Worm (Caenorhabditis elegans) whole organism, L4 larva: ENCODE results near the gene cyp-33C3.

ENCODE experiments used
- F37D6.2 ChIP-seq: sonication (generic microtip); optimal IDR thresholded peaks from 2 replicates; lab custom pipeline; 2016; ENCODE audit warnings: mild to moderate bottlenecking, missing genetic modification characterization, missing compliant biosample characterization
- F44E2.7 ChIP-seq: fragments of 200-800 bp; sonication (Bioruptor generic); IDR thresholded peaks from 2 replicates; pipeline ENCODE4 v2.1.2; 2022; ENCODE audit warnings: missing genetic modification characterization, missing compliant biosample characterization
- ZK546.5 ChIP-seq, 2 experiments: sonication (generic microtip); optimal IDR thresholded peaks; 2 replicates each; lab custom pipeline; 2017; ENCODE audit warnings: missing biosample characterization in 2 of 2, missing genetic modification characterization in 2 of 2
- aha-1 ChIP-seq: fragments of 150-350 bp; peaks from one replicate; lab custom pipeline; 2014; ENCODE audit warnings: missing biosample characterization, missing genetic modification characterization
- arid-1 ChIP-seq: fragments of 200-800 bp; sonication (Bioruptor generic); conservative IDR thresholded peaks from 2 replicates; pipeline ENCODE4 v1.3.6; 2022; ENCODE audit warnings: missing genetic modification reagents, missing genetic modification characterization, missing compliant biosample characterization
- ceh-20 ChIP-seq: fragments of 200-800 bp; sonication (Bioruptor generic); IDR thresholded peaks from 2 replicates; pipeline ENCODE4 v1.3.6; 2022; ENCODE audit warnings: missing genetic modification reagents, missing genetic modification characterization, missing compliant biosample characterization
- ceh-82 ChIP-seq: sonication (generic microtip); optimal IDR thresholded peaks from 2 replicates; lab custom pipeline; 2017; ENCODE audit warnings: missing biosample characterization, missing genetic modification characterization
- ctbp-1 ChIP-seq: fragments of 200-800 bp; sonication (Bioruptor generic); IDR thresholded peaks from 2 replicates; pipeline ENCODE4 v1.3.6; 2022; ENCODE audit warnings: missing genetic modification reagents, missing genetic modification characterization, missing compliant biosample characterization
- daf-16 ChIP-seq, 3 experiments: sonication (generic microtip); optimal IDR thresholded peaks; 2 replicates each; lab custom pipeline; 2016 to 2017; ENCODE audit warnings: missing genetic modification characterization in 3 of 3, missing genetic modification reagents in 3 of 3, mild to moderate bottlenecking in 2 of 3, missing compliant biosample characterization in 2 of 3, missing biosample characterization in 1 of 3, moderate library complexity in 1 of 3
- daf-8 ChIP-seq: fragments of 200-800 bp; sonication (Bioruptor generic); IDR thresholded peaks from 2 replicates; pipeline ENCODE4 v1.3.6; 2022; ENCODE audit warnings: missing genetic modification characterization, missing compliant biosample characterization
- dmd-6 ChIP-seq: fragments of 200-800 bp; sonication (Bioruptor generic); IDR thresholded peaks from 2 replicates; pipeline ENCODE4 v1.3.6; 2022; ENCODE audit warnings: missing genetic modification reagents, missing genetic modification characterization, missing compliant biosample characterization
- dmd-8 ChIP-seq: fragments of 200-800 bp; sonication (Bioruptor generic); IDR thresholded peaks from 2 replicates; pipeline ENCODE4 v1.3.6; 2022; ENCODE audit warnings: missing genetic modification characterization, missing compliant biosample characterization
- dpl-1 ChIP-seq: fragments of 150-350 bp; optimal IDR thresholded peaks from 2 replicates; lab custom pipeline; 2014; ENCODE audit warnings: missing biosample characterization, missing genetic modification reagents, missing genetic modification characterization
- duxl-1 ChIP-seq: sonication (generic microtip); optimal IDR thresholded peaks from 2 replicates; lab custom pipeline; 2016; ENCODE audit warnings: mild to moderate bottlenecking, missing genetic modification characterization, moderate library complexity, missing compliant biosample characterization; ENCODE audit not compliant: poor library complexity
- dve-1 ChIP-seq: sonication (generic microtip); optimal IDR thresholded peaks from 2 replicates; lab custom pipeline; 2017; ENCODE audit warnings: antibody characterized with exemption, mild to moderate bottlenecking, missing genetic modification characterization, missing compliant biosample characterization; ENCODE audit not compliant: insufficient read depth
- fkh-10 ChIP-seq: fragments of 150-350 bp; optimal IDR thresholded peaks from 2 replicates; lab custom pipeline; 2014; ENCODE audit warnings: missing biosample characterization, missing genetic modification reagents, missing genetic modification characterization
- hif-1 ChIP-seq, 2 experiments: sonication (generic microtip); optimal IDR thresholded peaks; 2 replicates each; lab custom pipeline; 2016 to 2017; ENCODE audit warnings: missing compliant biosample characterization in 2 of 2, missing genetic modification characterization in 2 of 2, missing genetic modification reagents in 2 of 2, missing genotype in 2 of 2, mild to moderate bottlenecking in 1 of 2
- hlh-11 ChIP-seq: fragments of 200-800 bp; sonication (Bioruptor generic); optimal IDR thresholded peaks from 2 replicates; lab custom pipeline; 2018; ENCODE audit warnings: mild to moderate bottlenecking, missing genetic modification characterization, missing compliant biosample characterization
- hlh-30 ChIP-seq: sonication (generic microtip); optimal IDR thresholded peaks from 2 replicates; lab custom pipeline; 2017; ENCODE audit warnings: antibody characterized with exemption, mild to moderate bottlenecking, missing genetic modification characterization, missing compliant biosample characterization; ENCODE audit not compliant: insufficient read depth
- hmg-1.1 ChIP-seq: fragments of 200-800 bp; sonication (Bioruptor generic); IDR thresholded peaks from 2 replicates; pipeline ENCODE4 v1.3.6; 2022; ENCODE audit warnings: missing genetic modification reagents, missing genetic modification characterization, missing compliant biosample characterization
- lin-1 ChIP-seq: fragments of 200-800 bp; sonication (Bioruptor generic); IDR thresholded peaks from 2 replicates; pipeline ENCODE4 v1.3.6; 2022; ENCODE audit warnings: missing genetic modification reagents, missing genetic modification characterization, missing compliant biosample characterization
- madf-5 ChIP-seq, 2 experiments: fragments of 200-800 bp; sonication (Bioruptor generic); IDR thresholded peaks; 2 replicates each; pipeline ENCODE4 v1.3.6; 2022; ENCODE audit warnings: missing compliant biosample characterization in 2 of 2, missing genetic modification characterization in 2 of 2
- mdl-1 ChIP-seq, 2 experiments: fragments of 150-350 bp in 1 of 2; sonication (generic microtip) in 1 of 2; optimal IDR thresholded peaks; 2 replicates each; lab custom pipeline; 2014 to 2017; ENCODE audit warnings: missing biosample characterization in 2 of 2, missing genetic modification characterization in 2 of 2
- mep-1 ChIP-seq: fragments of 150-350 bp; sonication (generic microtip); optimal IDR thresholded peaks from 3 replicates; lab custom pipeline; 2014; ENCODE audit warnings: missing biosample characterization, missing genetic modification characterization
- mes-2 ChIP-seq: sonication (generic microtip); optimal IDR thresholded peaks from 2 replicates; lab custom pipeline; 2016; ENCODE audit warnings: missing genotype, mild to moderate bottlenecking, missing genetic modification characterization, missing compliant biosample characterization; ENCODE audit not compliant: poor library complexity, severe bottlenecking
- mxl-3 ChIP-seq: fragments of 200-800 bp; sonication (Bioruptor generic); optimal IDR thresholded peaks from 2 replicates; lab custom pipeline; 2018; ENCODE audit warnings: mild to moderate bottlenecking, missing genetic modification characterization, missing compliant biosample characterization
- nhr-102 ChIP-seq: sonication (generic microtip); optimal IDR thresholded peaks from 2 replicates; lab custom pipeline; 2016; ENCODE audit warnings: mild to moderate bottlenecking, missing genetic modification characterization, moderate library complexity, missing compliant biosample characterization
- nhr-25 ChIP-seq: sonication (generic microtip); optimal IDR thresholded peaks from 2 replicates; lab custom pipeline; 2017; ENCODE audit warnings: missing genetic modification characterization, mild to moderate bottlenecking, missing compliant biosample characterization, antibody characterized with exemption, moderate library complexity, borderline replicate concordance; ENCODE audit not compliant: insufficient read depth
- nhr-28 ChIP-seq: fragments of 150-350 bp; optimal IDR thresholded peaks from 2 replicates; lab custom pipeline; 2014; ENCODE audit warnings: missing biosample characterization, missing genetic modification characterization
- nhr-48 ChIP-seq: sonication (generic microtip); optimal IDR thresholded peaks from 2 replicates; lab custom pipeline; 2016; ENCODE audit warnings: mild to moderate bottlenecking, missing genetic modification characterization, missing compliant biosample characterization
- nhr-6 ChIP-seq: fragments of 150-350 bp; optimal IDR thresholded peaks from 2 replicates; lab custom pipeline; 2014; ENCODE audit warnings: missing biosample characterization, missing genetic modification characterization
- nhr-77 ChIP-seq: fragments of 150-350 bp; optimal IDR thresholded peaks from 2 replicates; lab custom pipeline; 2014; ENCODE audit warnings: missing biosample characterization, missing genetic modification characterization
- pqm-1 ChIP-seq: sonication (generic microtip); optimal IDR thresholded peaks from 2 replicates; lab custom pipeline; 2017; ENCODE audit warnings: missing biosample characterization, missing genetic modification characterization
- sdz-12 ChIP-seq: fragments of 200-800 bp; sonication (Bioruptor generic); optimal IDR thresholded peaks from 2 replicates; lab custom pipeline; 2018; ENCODE audit warnings: mild to moderate bottlenecking, missing genetic modification characterization, missing compliant biosample characterization
- tra-1 ChIP-seq: fragments of 200-800 bp; sonication (Bioruptor generic); IDR thresholded peaks from 2 replicates; pipeline ENCODE4 v1.3.6; 2022; ENCODE audit warnings: missing genetic modification reagents, missing genetic modification characterization, missing compliant biosample characterization
- unc-62 ChIP-seq, 3 experiments: fragments of 150-350 bp in 1 of 3; sonication (generic microtip); optimal IDR thresholded peaks in 2 of 3; peaks in 1 of 3; 1 replicate in 1 of 3; 2 replicates in 2 of 3; lab custom pipeline; 2014 to 2017; ENCODE audit warnings: missing biosample characterization in 3 of 3, missing genetic modification characterization in 3 of 3, missing genetic modification reagents in 3 of 3, missing genotype in 1 of 3
- zfp-3 ChIP-seq: fragments of 200-800 bp; sonication (Bioruptor generic); conservative IDR thresholded peaks from 2 replicates; pipeline ENCODE4 v1.3.6; 2022; ENCODE audit warnings: missing genetic modification reagents, missing genetic modification characterization, missing compliant biosample characterization
- ztf-11 ChIP-seq: fragments of 150-350 bp; optimal IDR thresholded peaks from 2 replicates; lab custom pipeline; 2014; ENCODE audit warnings: missing biosample characterization, missing genetic modification characterization
- ztf-7 ChIP-seq: fragments of 150-350 bp; optimal IDR thresholded peaks from 2 replicates; lab custom pipeline; 2014; ENCODE audit warnings: missing biosample characterization, missing genetic modification characterization

Gene cyp-33C3

ce11 chrV:2250126-2250590 lies 7.6 kb downstream of the cyp-33C3 start, which contains the start of gene cyp-33C7:
Gene cyp-33C7, plus strand, starts transcription at chrV:2250540.
- TF ChIP-seq dmd-6 (GFP tag; lab: Robert Waterston, UW) = peak; percentile 85
- no peak for TF ChIP-seq ctbp-1 (GFP tag; lab: Robert Waterston, UW)
- TF ChIP-seq nhr-102 (tag; lab: Kevin White, UChicago) = peak; percentile 82
- TF ChIP-seq mes-2 (tag; lab: Kevin White, UChicago) = peak; percentile 44
- TF ChIP-seq F44E2.7 (GFP tag; lab: Robert Waterston, UW) = no peak
- TF ChIP-seq ceh-20 = no peak
- TF ChIP-seq hmg-1.1 (GFP tag; lab: Robert Waterston, UW) = no peak
- TF ChIP-seq dpl-1 = peak; percentile 15
- TF ChIP-seq daf-8 (GFP tag; lab: Robert Waterston, UW) = no peak
- peak in 1 of 2 experiments; percentile 43 for TF ChIP-seq daf-16 (GFP tag; optimal IDR thresholded peaks at IDR 0.05; lab: Kevin White, UChicago)
- peak; percentile 98 for TF ChIP-seq daf-16 (tag; optimal IDR thresholded peaks at IDR 0.05; lab: Kevin White, UChicago)
- no peak for TF ChIP-seq sdz-12
- peak in 1 of 2 experiments; percentile 1 for TF ChIP-seq hif-1 (tag; optimal IDR thresholded peaks at IDR 0.05; lab: Kevin White, UChicago)
- TF ChIP-seq unc-62 (GFP tag; optimal IDR thresholded peaks at IDR 0.05 in 1 of 2; lab: Kevin White, UChicago) = peak in 1 of 2 experiments; percentile 48
- no peak for TF ChIP-seq unc-62 (tag; optimal IDR thresholded peaks at IDR 0.05; lab: Kevin White, UChicago)
- TF ChIP-seq mdl-1 (tag; optimal IDR thresholded peaks at IDR 0.05; lab: Kevin White, UChicago) = peak in 1 of 2 experiments; percentile 68
- peak; percentile 64 for TF ChIP-seq mep-1 (tag; lab: Kevin White, UChicago)
- no peak for TF ChIP-seq ztf-11 (tag; lab: Kevin White, UChicago)
- TF ChIP-seq nhr-6 (tag; lab: Kevin White, UChicago) = peak; percentile 27
- TF ChIP-seq lin-1 = 0 out of 2 replicates have a peak, but pooled peaks have one; percentile 36
- no peak for TF ChIP-seq nhr-25 (tag; lab: Kevin White, UChicago)
- peak; percentile 65 for TF ChIP-seq pqm-1
- no peak for TF ChIP-seq madf-5 (GFP tag; IDR thresholded peaks at IDR 0.05; lab: Robert Waterston, UW)
- no peak for TF ChIP-seq zfp-3 (GFP tag; lab: Robert Waterston, UW)
- TF ChIP-seq nhr-48 = peak; percentile 29
- no peak for TF ChIP-seq dmd-8 (GFP tag; lab: Robert Waterston, UW)
- TF ChIP-seq hlh-30 (tag; lab: Kevin White, UChicago) = peak; percentile 90
- peak; percentile 9 for TF ChIP-seq ztf-7 (tag; lab: Kevin White, UChicago)
- TF ChIP-seq tra-1 (GFP tag; lab: Robert Waterston, UW) = 0 out of 2 replicates have a peak, but pooled peaks have one; percentile 39
- TF ChIP-seq aha-1 (tag; lab: Kevin White, UChicago) = peak; percentile 45
- TF ChIP-seq nhr-77 (tag; lab: Kevin White, UChicago) = peak; percentile 89
- peak; percentile 87 for TF ChIP-seq dve-1 (tag; lab: Kevin White, UChicago)
- peak; percentile 98 for TF ChIP-seq nhr-28 (tag; lab: Kevin White, UChicago)
- TF ChIP-seq hlh-11 (tag; lab: Kevin White, UChicago) = peak; percentile 85

ce11 chrV:2251774-2252173 lies 9.2 kb downstream of the cyp-33C3 start:
- TF ChIP-seq dve-1 (tag; lab: Kevin White, UChicago) (peak; percentile 8), pqm-1 (peak; percentile 7), arid-1 (GFP tag; lab: Robert Waterston, UW) (no peak), hlh-11 (tag; lab: Kevin White, UChicago) (no peak), fkh-10 (GFP tag; lab: Kevin White, UChicago) (no peak), ceh-82 (no peak), duxl-1 (tag; lab: Kevin White, UChicago) (no peak), daf-16 (GFP tag; optimal IDR thresholded peaks at IDR 0.05; lab: Kevin White, UChicago) (no peak), daf-16 (tag; optimal IDR thresholded peaks at IDR 0.05; lab: Kevin White, UChicago) (peak; percentile 19), F37D6.2 (tag; lab: Kevin White, UChicago) (no peak), dmd-6 (GFP tag; lab: Robert Waterston, UW) (peak; percentile 73), mxl-3 (GFP tag; lab: Kevin White, UChicago) (no peak), ZK546.5 (tag; optimal IDR thresholded peaks at IDR 0.05; lab: Kevin White, UChicago) (no peak)
